Fruit fly (Drosophila melanogaster) whole organism: ENCODE data around the gene CG8750.

Experiments used
- CG8478 ChIP-seq: fragments of >200 bp; optimal IDR thresholded peaks from 2 replicates; lab custom pipeline; 2018; ENCODE audit warnings: inconsistent platforms
- Dll ChIP-seq: fragments of >200 bp; optimal IDR thresholded peaks from 2 replicates; lab custom pipeline; 2017
- psq ChIP-seq: fragments of >200 bp; optimal IDR thresholded peaks from 2 replicates; lab custom pipeline; 2017

dm6 chr3L:13866270-13866669, 23.5 kb upstream of the CG8750 start:
- TF ChIP-seq psq (no peak), Dll (lab: Kevin White, UChicago) (no peak), CG8478 (lab: Kevin White, UChicago) (no peak)
